Fruit fly (Drosophila melanogaster) whole organism, embryonic: ENCODE data around the gene CG15498.

Experiments used
- BtbVII ChIP-seq: fragments of 200-800 bp; sonication (Bioruptor generic); optimal IDR thresholded peaks from 3 replicates; lab custom pipeline; 2017; ENCODE audit warnings: missing biosample characterization, mild to moderate bottlenecking, missing genetic modification characterization
- CG15073 ChIP-seq: fragments of 200-800 bp; sonication (Bioruptor generic); optimal IDR thresholded peaks from 2 replicates; lab custom pipeline; 2016; ENCODE audit warnings: missing biosample characterization, missing genetic modification characterization
- CG1602 ChIP-seq: fragments of 200-800 bp; sonication (Bioruptor generic); optimal IDR thresholded peaks from 3 replicates; lab custom pipeline; 2016; ENCODE audit warnings: missing biosample characterization, missing genetic modification characterization
- CG17912 ChIP-seq: fragments of 200-800 bp; sonication (Bioruptor generic); optimal IDR thresholded peaks from 2 replicates; lab custom pipeline; 2018; ENCODE audit warnings: missing biosample characterization, mild to moderate bottlenecking, missing genetic modification characterization
- CG33557 ChIP-seq: fragments of 200-800 bp; sonication (Bioruptor generic); optimal IDR thresholded peaks from 2 replicates; lab custom pipeline; 2019; ENCODE audit warnings: missing biosample characterization, mild to moderate bottlenecking, missing genetic modification characterization, moderate library complexity
- CG7372 ChIP-seq: fragments of 200-800 bp; sonication (Bioruptor generic); IDR thresholded peaks from 2 replicates; pipeline ENCODE4 v1.3.6; 2022; ENCODE audit warnings: missing biosample characterization, missing genetic modification characterization
- Lpt ChIP-seq: fragments of >200 bp; optimal IDR thresholded peaks from 2 replicates; lab custom pipeline; 2018; ENCODE audit warnings: missing biosample characterization, missing genetic modification characterization
- cad ChIP-seq: fragments of >200 bp; optimal IDR thresholded peaks from 2 replicates; lab custom pipeline; 2017; ENCODE audit warnings: missing biosample characterization, missing genetic modification characterization
- caup ChIP-seq: fragments of 200-800 bp; sonication (Bioruptor generic); optimal IDR thresholded peaks from 3 replicates; lab custom pipeline; 2017; ENCODE audit warnings: missing biosample characterization, mild to moderate bottlenecking, missing genetic modification characterization, moderate library complexity; ENCODE audit not compliant: severe bottlenecking
- slp2 ChIP-seq: fragments of 200-800 bp; sonication (Bioruptor generic); optimal IDR thresholded peaks from 2 replicates; lab custom pipeline; 2016; ENCODE audit warnings: missing biosample characterization, missing genetic modification characterization

dm6 chr3R:21593735-21594345 is 24.9 kb upstream of the CG15498 start:
- TF ChIP-seq cad (GFP tag; lab: Kevin White, UChicago) = no peak
- no peak for TF ChIP-seq Lpt (GFP tag; lab: Kevin White, UChicago)
- TF ChIP-seq CG17912 (GFP tag; lab: Kevin White, UChicago) = no peak
- TF ChIP-seq BtbVII (GFP tag; lab: Kevin White, UChicago) = no peak
- TF ChIP-seq CG7372 (GFP tag; lab: Robert Waterston, UW) = no peak
- no peak for TF ChIP-seq CG1602
- TF ChIP-seq slp2 (GFP tag; lab: Kevin White, UChicago) = no peak
- TF ChIP-seq CG15073 = no peak
- no peak for TF ChIP-seq CG33557 (GFP tag; lab: Kevin White, UChicago)
- TF ChIP-seq caup (GFP tag; lab: Kevin White, UChicago) = no peak
